Worm (Caenorhabditis elegans) whole organism, early embryonic: ENCODE data around the gene F19B2.5.

Source experiments
- B0310.2 ChIP-seq: sonication (generic microtip); optimal IDR thresholded peaks from 2 replicates; lab custom pipeline; 2016; ENCODE audit warnings: mild to moderate bottlenecking, missing genetic modification characterization, missing compliant biosample characterization
- F13C5.2 ChIP-seq: sonication (generic microtip); optimal IDR thresholded peaks from 2 replicates; lab custom pipeline; 2017; ENCODE audit warnings: mild to moderate bottlenecking, missing genetic modification characterization, inconsistent platforms, missing compliant biosample characterization
- aly-1 ChIP-seq: sonication (generic microtip); optimal IDR thresholded peaks from 2 replicates; lab custom pipeline; 2016; ENCODE audit warnings: missing genetic modification characterization, missing compliant biosample characterization
- ama-1 ChIP-seq: fragments of 150-350 bp; optimal IDR thresholded peaks from 2 replicates; lab custom pipeline; 2014
- ceh-13 ChIP-seq: fragments of 200-800 bp; sonication (Bioruptor generic); optimal IDR thresholded peaks from 2 replicates; lab custom pipeline; 2018; ENCODE audit warnings: mild to moderate bottlenecking, missing genetic modification characterization, missing compliant biosample characterization
- ceh-36 ChIP-seq: sonication (generic microtip); optimal IDR thresholded peaks from 2 replicates; lab custom pipeline; 2016; ENCODE audit warnings: missing genetic modification characterization, inconsistent platforms, missing compliant biosample characterization
- ets-7 ChIP-seq: sonication (generic microtip); optimal IDR thresholded peaks from 2 replicates; lab custom pipeline; 2016; ENCODE audit warnings: missing genotype, missing genetic modification characterization, missing compliant biosample characterization
- flt-1 ChIP-seq: fragments of 200-800 bp; sonication (Bioruptor generic); IDR thresholded peaks from 2 replicates; pipeline ENCODE4 v1.3.6; 2022; ENCODE audit warnings: missing genetic modification characterization, missing compliant biosample characterization
- hmbx-1 ChIP-seq: sonication (generic microtip); optimal IDR thresholded peaks from 2 replicates; lab custom pipeline; 2016; ENCODE audit warnings: mild to moderate bottlenecking, missing genetic modification characterization, missing compliant biosample characterization
- hmg-4 ChIP-seq: fragments of 200-800 bp; sonication (Bioruptor generic); optimal IDR thresholded peaks from 2 replicates; lab custom pipeline; 2018; ENCODE audit warnings: mild to moderate bottlenecking, missing genetic modification characterization, missing compliant biosample characterization
- hnd-1 ChIP-seq: sonication (generic microtip); optimal IDR thresholded peaks from 2 replicates; lab custom pipeline; 2016; ENCODE audit warnings: missing genetic modification characterization, missing compliant biosample characterization
- pes-1 ChIP-seq: fragments of 200-800 bp; sonication (Bioruptor generic); IDR thresholded peaks from 2 replicates; pipeline ENCODE4 v1.3.6; 2022; ENCODE audit warnings: missing genetic modification reagents, missing genetic modification characterization, missing compliant biosample characterization
- scrt-1 ChIP-seq: fragments of 200-800 bp; sonication (Bioruptor generic); IDR thresholded peaks from 2 replicates; pipeline ENCODE4 v1.3.6; 2022; ENCODE audit warnings: missing genetic modification characterization, missing compliant biosample characterization
- sea-1 ChIP-seq: fragments of 200-800 bp; sonication (Bioruptor generic); conservative IDR thresholded peaks from 2 replicates; pipeline ENCODE4 v1.3.6; 2022; ENCODE audit warnings: missing genetic modification characterization, missing compliant biosample characterization
- tbx-11 ChIP-seq: fragments of 200-800 bp; sonication (Bioruptor generic); IDR thresholded peaks from 2 replicates; pipeline ENCODE4 v1.3.6; 2022; ENCODE audit warnings: missing genetic modification characterization, missing compliant biosample characterization
- tbx-37 ChIP-seq: fragments of 200-800 bp; sonication (Bioruptor generic); conservative IDR thresholded peaks from 2 replicates; pipeline ENCODE4 v1.3.6; 2022; ENCODE audit warnings: missing genetic modification reagents, missing genetic modification characterization, missing compliant biosample characterization
- tra-4 ChIP-seq: sonication (generic microtip); optimal IDR thresholded peaks from 2 replicates; lab custom pipeline; 2017; ENCODE audit warnings: missing genetic modification characterization, missing compliant biosample characterization

The F19B2.5 gene

DNA sequence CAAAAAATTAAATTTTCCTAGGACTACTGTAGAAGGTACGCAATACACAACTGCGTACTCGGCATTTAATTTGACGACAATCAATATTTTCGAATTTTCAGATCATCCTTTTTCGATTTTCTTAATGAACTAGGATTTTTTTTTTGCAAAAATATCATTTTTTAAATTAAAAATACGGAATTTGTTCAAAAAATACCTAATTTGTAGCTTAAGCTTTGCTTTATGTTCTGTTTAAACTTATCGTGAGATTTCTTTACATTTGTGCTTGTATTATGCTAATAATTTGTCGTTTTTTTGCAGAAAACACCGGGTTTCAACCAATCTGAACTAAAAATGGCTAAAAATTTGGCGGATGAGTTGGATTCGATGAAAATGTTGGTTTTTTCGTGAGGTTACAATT is 32.7 kb upstream of the F19B2.5 start, which contains the start of gene ftr-1:
Gene ftr-1, plus strand, starts transcription at position 301 of the 400 bp plus-strand sequence.
- TF ChIP-seq B0310.2 (tag; lab: Kevin White, UChicago) = no peak
- TF ChIP-seq ceh-36 (tag; lab: Kevin White, UChicago) = no peak
- no peak for TF ChIP-seq hmbx-1 (tag; lab: Kevin White, UChicago)
- no peak for TF ChIP-seq flt-1 (GFP tag; lab: Robert Waterston, UW)
- TF ChIP-seq ets-7 (tag; lab: Kevin White, UChicago) = no peak
- no peak for TF ChIP-seq ama-1 (lab: Kevin White, UChicago)
- TF ChIP-seq ceh-13 (GFP tag; lab: Kevin White, UChicago) = no peak
- TF ChIP-seq tbx-37 (GFP tag; lab: Robert Waterston, UW) = no peak
- no peak for TF ChIP-seq aly-1 (tag; lab: Kevin White, UChicago)
- no peak for TF ChIP-seq hnd-1 (tag; lab: Kevin White, UChicago)
- no peak for TF ChIP-seq sea-1 (GFP tag; lab: Robert Waterston, UW)

- TF ChIP-seq ets-7 (tag; lab: Kevin White, UChicago) = no peak
- no peak for TF ChIP-seq sea-1 (GFP tag; lab: Robert Waterston, UW)
- TF ChIP-seq hmbx-1 (tag; lab: Kevin White, UChicago) = no peak
- TF ChIP-seq hnd-1 (tag; lab: Kevin White, UChicago) = no peak
- TF ChIP-seq F13C5.2 (tag; lab: Kevin White, UChicago) = no peak
- no peak for TF ChIP-seq tbx-37 (GFP tag; lab: Robert Waterston, UW)
- no peak for TF ChIP-seq B0310.2 (tag; lab: Kevin White, UChicago)
- no peak for TF ChIP-seq scrt-1 (GFP tag; lab: Robert Waterston, UW)
- TF ChIP-seq tbx-11 (GFP tag; lab: Robert Waterston, UW) = no peak
- TF ChIP-seq flt-1 (GFP tag; lab: Robert Waterston, UW) = no peak
- TF ChIP-seq ama-1 (lab: Kevin White, UChicago) = no peak
- no peak for TF ChIP-seq hmg-4 (GFP tag; lab: Kevin White, UChicago)
- no peak for TF ChIP-seq pes-1 (GFP tag; lab: Robert Waterston, UW)
- TF ChIP-seq ceh-13 (GFP tag; lab: Kevin White, UChicago) = no peak
- no peak for TF ChIP-seq aly-1 (tag; lab: Kevin White, UChicago)
- TF ChIP-seq ceh-36 (tag; lab: Kevin White, UChicago) = no peak
- no peak for TF ChIP-seq tra-4 (tag; lab: Kevin White, UChicago)
Observed at ce11 chrV:20195451-20196036, 31.6 kb upstream of the F19B2.5 start, which contains the start of the genes srh-217 and Y113G7B.28. TSS of gene srh-217 (minus strand) at chrV:20195551. TSS of gene Y113G7B.28 (plus strand) at chrV:20195986.

- TF ChIP-seq tbx-37 (GFP tag; lab: Robert Waterston, UW) (no peak), flt-1 (GFP tag; lab: Robert Waterston, UW) (no peak), pes-1 (GFP tag; lab: Robert Waterston, UW) (no peak), F13C5.2 (tag; lab: Kevin White, UChicago) (no peak), hmg-4 (GFP tag; lab: Kevin White, UChicago) (no peak), tbx-11 (GFP tag; lab: Robert Waterston, UW) (no peak), ama-1 (lab: Kevin White, UChicago) (no peak), ceh-36 (tag; lab: Kevin White, UChicago) (no peak), tra-4 (tag; lab: Kevin White, UChicago) (no peak), hmbx-1 (tag; lab: Kevin White, UChicago) (no peak), sea-1 (GFP tag; lab: Robert Waterston, UW) (no peak)
Observed at ce11 chrV:20192102-20192880, 28.3 kb upstream of the F19B2.5 start, which contains the start of the genes fbxa-115 and Y113G7B.27. TSS of gene fbxa-115 (minus strand) at chrV:20192152. TSS of gene Y113G7B.27 (plus strand) at chrV:20192830.

DNA sequence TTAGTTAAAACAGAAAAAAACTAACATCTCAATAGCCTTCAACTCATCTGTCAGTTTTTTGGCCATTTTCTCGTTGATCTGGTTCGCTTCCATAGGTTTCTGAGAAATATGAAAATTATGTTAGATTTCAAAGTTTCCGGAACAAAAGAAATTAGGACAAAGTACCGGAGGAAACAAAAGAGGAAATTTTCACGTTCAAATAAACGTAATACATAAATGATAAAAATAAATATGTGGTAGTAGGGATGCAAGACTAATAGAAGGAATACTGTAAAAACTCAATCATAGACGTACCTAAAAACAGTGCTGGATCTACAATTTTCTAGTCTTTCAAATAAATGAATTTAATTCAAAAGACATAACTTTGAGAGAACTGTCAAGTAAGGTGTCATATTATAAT is 24.8 kb upstream of the F19B2.5 start, which contains the start of gene fbxa-116:
Gene fbxa-116, minus strand, starts transcription at position 101 of the 400 bp plus-strand sequence.
- TF ChIP-seq F13C5.2 (tag; lab: Kevin White, UChicago) = no peak
- no peak for TF ChIP-seq ets-7 (tag; lab: Kevin White, UChicago)
- TF ChIP-seq tbx-11 (GFP tag; lab: Robert Waterston, UW) = no peak
- no peak for TF ChIP-seq hnd-1 (tag; lab: Kevin White, UChicago)
- no peak for TF ChIP-seq sea-1 (GFP tag; lab: Robert Waterston, UW)
- no peak for TF ChIP-seq hmg-4 (GFP tag; lab: Kevin White, UChicago)
- TF ChIP-seq tbx-37 (GFP tag; lab: Robert Waterston, UW) = no peak

DNA sequence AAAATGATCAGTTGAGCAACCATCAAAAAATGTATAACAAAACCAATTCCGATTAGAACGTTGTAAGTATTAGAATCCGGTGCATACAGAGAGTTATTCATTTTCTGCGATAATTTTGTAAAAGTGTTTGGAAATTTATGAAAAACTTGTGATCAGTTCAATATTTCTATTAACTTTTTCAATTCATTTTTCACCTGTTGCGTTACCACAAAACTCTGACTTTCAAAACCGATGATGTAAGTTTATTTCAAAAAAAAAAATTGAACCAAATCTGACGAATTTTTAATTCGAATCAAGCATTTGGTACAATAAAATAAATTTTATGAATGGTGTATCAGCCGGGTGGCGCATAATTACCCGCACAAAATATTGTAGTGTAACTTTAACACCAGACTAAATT is 22.6 kb upstream of the F19B2.5 start, which contains the start of gene srz-16:
Gene srz-16, minus strand, starts transcription at position 101 of the 400 bp plus-strand sequence.
- no peak for TF ChIP-seq ceh-13 (GFP tag; lab: Kevin White, UChicago)
- TF ChIP-seq scrt-1 (GFP tag; lab: Robert Waterston, UW) = no peak
- no peak for TF ChIP-seq tbx-37 (GFP tag; lab: Robert Waterston, UW)
- no peak for TF ChIP-seq hmg-4 (GFP tag; lab: Kevin White, UChicago)
- TF ChIP-seq sea-1 (GFP tag; lab: Robert Waterston, UW) = no peak

DNA sequence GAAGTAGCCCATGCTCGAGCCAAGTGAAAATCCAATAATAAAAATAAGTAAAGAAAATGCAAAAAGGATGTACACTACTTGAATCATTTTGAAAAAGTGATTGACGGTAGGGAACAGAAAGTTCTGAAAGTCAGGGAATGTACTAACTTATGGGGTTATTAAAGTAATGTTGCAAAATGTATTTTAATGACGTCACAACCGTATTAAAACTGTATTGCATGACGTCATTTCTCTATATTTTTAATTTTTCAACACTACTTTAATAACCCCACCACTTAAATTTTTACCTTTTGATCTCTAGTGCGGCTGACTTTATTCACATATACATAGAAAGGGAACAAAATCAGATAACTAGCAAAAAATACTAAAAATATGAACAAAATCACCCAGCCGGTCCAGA is 18.3 kb upstream of the F19B2.5 start:
- TF ChIP-seq flt-1 (GFP tag; lab: Robert Waterston, UW) = no peak

DNA sequence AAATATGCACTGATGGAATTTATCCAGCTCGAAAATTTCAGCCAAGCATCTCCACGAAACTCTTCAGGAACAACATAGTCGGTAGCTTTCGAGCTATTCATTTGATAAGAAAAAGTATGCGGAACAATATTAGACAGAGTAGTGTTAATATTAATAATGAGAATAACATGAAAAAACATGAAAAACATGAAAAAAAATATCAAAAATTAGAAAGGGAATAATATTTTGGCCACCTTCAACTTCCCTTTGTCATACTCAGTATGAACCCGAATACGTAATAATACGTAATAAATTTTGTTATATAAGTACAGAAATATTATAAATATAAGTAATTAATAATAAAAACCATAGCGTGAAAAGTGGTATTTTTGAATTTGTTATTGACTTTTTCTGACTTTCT is 8.0 kb upstream of the F19B2.5 start, which contains the start of gene srw-39:
Gene srw-39, minus strand, starts transcription at position 101 of the 400 bp plus-strand sequence.
- no peak for TF ChIP-seq aly-1 (tag; lab: Kevin White, UChicago)
- TF ChIP-seq ceh-13 (GFP tag; lab: Kevin White, UChicago) = no peak
- TF ChIP-seq ceh-36 (tag; lab: Kevin White, UChicago) = no peak
- TF ChIP-seq tra-4 (tag; lab: Kevin White, UChicago) = no peak
- no peak for TF ChIP-seq flt-1 (GFP tag; lab: Robert Waterston, UW)
- no peak for TF ChIP-seq ets-7 (tag; lab: Kevin White, UChicago)
- no peak for TF ChIP-seq hnd-1 (tag; lab: Kevin White, UChicago)
- no peak for TF ChIP-seq F13C5.2 (tag; lab: Kevin White, UChicago)
